Worm (Caenorhabditis elegans) whole organism, young adult: ENCODE results near the gene frpr-2.

Experiments used
- F22D6.2 ChIP-seq: sonication (generic microtip); optimal IDR thresholded peaks from 2 replicates; lab custom pipeline; 2016; ENCODE audit warnings: mild to moderate bottlenecking, missing genetic modification characterization, missing compliant biosample characterization
- F52B5.7 ChIP-seq: sonication (generic microtip); optimal IDR thresholded peaks from 2 replicates; lab custom pipeline; 2016; ENCODE audit warnings: mild to moderate bottlenecking, missing genetic modification characterization, missing compliant biosample characterization
- F55B11.4 ChIP-seq: sonication (generic microtip); optimal IDR thresholded peaks from 2 replicates; lab custom pipeline; 2016; ENCODE audit warnings: missing compliant biosample characterization, missing genetic modification characterization, borderline replicate concordance; ENCODE audit not compliant: insufficient read depth
- K11D2.4 ChIP-seq: fragments of 200-800 bp; sonication (Bioruptor generic); IDR thresholded peaks from 2 replicates; pipeline ENCODE4 v1.3.6; 2022; ENCODE audit warnings: missing genetic modification reagents, missing genetic modification characterization, missing compliant biosample characterization
- Y79H2A.3 ChIP-seq: fragments of 200-800 bp; sonication (Bioruptor generic); conservative IDR thresholded peaks from 2 replicates; pipeline ENCODE4 v1.3.6; 2022; ENCODE audit warnings: missing genetic modification reagents, missing genetic modification characterization, missing compliant biosample characterization
- aptf-2 ChIP-seq: fragments of 200-800 bp; sonication (Bioruptor generic); conservative IDR thresholded peaks from 2 replicates; pipeline ENCODE4 v1.3.6; 2022; ENCODE audit warnings: missing genetic modification reagents, missing genetic modification characterization, missing compliant biosample characterization
- ceh-100 ChIP-seq: fragments of 200-800 bp; sonication (Bioruptor generic); IDR thresholded peaks from 2 replicates; pipeline ENCODE4 v1.3.6; 2022; ENCODE audit warnings: missing genetic modification reagents, missing genetic modification characterization, missing compliant biosample characterization
- ceh-79 ChIP-seq: sonication (generic microtip); optimal IDR thresholded peaks from 2 replicates; lab custom pipeline; 2017; ENCODE audit warnings: mild to moderate bottlenecking, missing genetic modification characterization, missing compliant biosample characterization
- ceh-91 ChIP-seq: fragments of 200-800 bp; sonication (Bioruptor generic); IDR thresholded peaks from 2 replicates; pipeline ENCODE4 v1.3.6; 2022; ENCODE audit warnings: missing genetic modification reagents, missing genetic modification characterization, missing compliant biosample characterization
- die-1 ChIP-seq: sonication (generic microtip); optimal IDR thresholded peaks from 2 replicates; lab custom pipeline; 2016; ENCODE audit warnings: missing genotype, mild to moderate bottlenecking, missing genetic modification characterization, missing compliant biosample characterization
- dpff-1 ChIP-seq: sonication (generic microtip); optimal IDR thresholded peaks from 2 replicates; lab custom pipeline; 2017; ENCODE audit warnings: mild to moderate bottlenecking, missing genetic modification characterization, missing compliant biosample characterization
- efl-1 ChIP-seq: fragments of 150-350 bp; optimal IDR thresholded peaks from 2 replicates; lab custom pipeline; 2014; ENCODE audit warnings: missing biosample characterization, missing genetic modification reagents, missing genetic modification characterization
- egl-18 ChIP-seq: fragments of 200-800 bp; sonication (Bioruptor generic); IDR thresholded peaks from 2 replicates; pipeline ENCODE4 v1.3.6; 2022; ENCODE audit warnings: missing genetic modification reagents, missing genetic modification characterization, missing compliant biosample characterization
- egrh-3 ChIP-seq: fragments of 200-800 bp; sonication (Bioruptor generic); IDR thresholded peaks from 2 replicates; pipeline ENCODE4 v1.3.6; 2022; ENCODE audit warnings: missing genetic modification reagents, missing genetic modification characterization, missing compliant biosample characterization
- ekl-4 ChIP-seq: fragments of 200-800 bp; sonication (Bioruptor generic); IDR thresholded peaks from 2 replicates; pipeline ENCODE4 v1.3.6; 2022; ENCODE audit warnings: missing genetic modification reagents, missing genetic modification characterization, missing compliant biosample characterization
- him-1 ChIP-seq: sonication (generic microtip); optimal IDR thresholded peaks from 2 replicates; lab custom pipeline; 2016; ENCODE audit warnings: missing genotype, missing genetic modification reagents, missing genetic modification characterization, missing compliant biosample characterization
- hlh-12 ChIP-seq: sonication (generic microtip); optimal IDR thresholded peaks from 2 replicates; lab custom pipeline; 2016; ENCODE audit warnings: missing genetic modification characterization, missing compliant biosample characterization
- let-526 ChIP-seq: fragments of 200-800 bp; sonication (Bioruptor generic); IDR thresholded peaks from 2 replicates; pipeline ENCODE4 v1.3.6; 2022; ENCODE audit warnings: missing genetic modification reagents, missing genetic modification characterization, missing compliant biosample characterization
- lin-26 ChIP-seq: fragments of 200-800 bp; sonication (Bioruptor generic); IDR thresholded peaks from 2 replicates; pipeline ENCODE4 v1.3.6; 2022; ENCODE audit warnings: missing genetic modification reagents, missing genetic modification characterization, missing compliant biosample characterization
- lin-54 ChIP-seq: fragments of 200-800 bp; sonication (Bioruptor generic); optimal IDR thresholded peaks from 2 replicates; lab custom pipeline; 2018; ENCODE audit warnings: mild to moderate bottlenecking, missing genetic modification characterization, missing compliant biosample characterization
- lir-1 ChIP-seq: fragments of 200-800 bp; sonication (Bioruptor generic); conservative IDR thresholded peaks from 2 replicates; pipeline ENCODE4 v1.3.6; 2022; ENCODE audit warnings: missing genetic modification reagents, missing genetic modification characterization, missing compliant biosample characterization
- lsl-1 ChIP-seq: fragments of 200-800 bp; sonication (Bioruptor generic); optimal IDR thresholded peaks from 2 replicates; lab custom pipeline; 2018; ENCODE audit warnings: mild to moderate bottlenecking, missing genetic modification characterization, moderate library complexity, missing compliant biosample characterization
- madf-6 ChIP-seq: fragments of 200-800 bp; sonication (Bioruptor generic); IDR thresholded peaks from 2 replicates; pipeline ENCODE4 v1.3.6; 2022; ENCODE audit warnings: missing genetic modification reagents, missing genetic modification characterization, missing compliant biosample characterization
- madf-8 ChIP-seq: fragments of 200-800 bp; sonication (Bioruptor generic); conservative IDR thresholded peaks from 2 replicates; pipeline ENCODE4 v1.3.6; 2022; ENCODE audit warnings: missing genetic modification reagents, missing genetic modification characterization, missing compliant biosample characterization
- mel-28 ChIP-seq: sonication (generic microtip); optimal IDR thresholded peaks from 2 replicates; lab custom pipeline; 2016; ENCODE audit warnings: borderline replicate concordance, mild to moderate bottlenecking, missing genetic modification characterization, missing compliant biosample characterization
- nfyb-1 ChIP-seq: fragments of 200-800 bp; sonication (Bioruptor generic); IDR thresholded peaks from 2 replicates; pipeline ENCODE4 v1.3.6; 2022; ENCODE audit warnings: missing genetic modification reagents, missing genetic modification characterization, missing compliant biosample characterization
- nhr-179 ChIP-seq: sonication (generic microtip); optimal IDR thresholded peaks from 2 replicates; lab custom pipeline; 2016; ENCODE audit warnings: mild to moderate bottlenecking, missing genetic modification characterization, missing compliant biosample characterization
- nhr-27 ChIP-seq: fragments of 200-800 bp; sonication (Bioruptor generic); optimal IDR thresholded peaks from 2 replicates; lab custom pipeline; 2018; ENCODE audit warnings: mild to moderate bottlenecking, missing genetic modification characterization, moderate library complexity, missing compliant biosample characterization
- nhr-90 ChIP-seq: sonication (generic microtip); optimal IDR thresholded peaks from 2 replicates; lab custom pipeline; 2016; ENCODE audit warnings: missing genotype, mild to moderate bottlenecking, missing genetic modification characterization, missing compliant biosample characterization
- rec-8 ChIP-seq, 2 experiments: sonication (generic microtip); optimal IDR thresholded peaks; 2 replicates each; lab custom pipeline; 2016; ENCODE audit warnings: mild to moderate bottlenecking in 2 of 2, missing genetic modification characterization in 2 of 2, missing genetic modification reagents in 2 of 2, missing genotype in 2 of 2, missing biosample characterization in 1 of 2, missing compliant biosample characterization in 1 of 2, moderate library complexity in 1 of 2
- repo-1 ChIP-seq: sonication (generic microtip); optimal IDR thresholded peaks from 2 replicates; lab custom pipeline; 2017; ENCODE audit warnings: mild to moderate bottlenecking, missing genetic modification characterization, missing compliant biosample characterization
- rpc-1 ChIP-seq, 2 experiments: fragments of 150-350 bp in 1 of 2; sonication (generic microtip) in 1 of 2; optimal IDR thresholded peaks; 2 replicates each; lab custom pipeline; 2014 to 2018; ENCODE audit warnings: missing biosample characterization in 1 of 2, missing genetic modification characterization in 1 of 2, missing genetic modification reagents in 1 of 2, missing genotype in 1 of 2
- sdz-38 ChIP-seq: sonication (generic microtip); optimal IDR thresholded peaks from 2 replicates; lab custom pipeline; 2016; ENCODE audit warnings: missing genotype, missing genetic modification characterization, missing compliant biosample characterization
- sea-2 ChIP-seq: fragments of 200-800 bp; sonication (Bioruptor generic); IDR thresholded peaks from 2 replicates; pipeline ENCODE4 v1.3.6; 2022; ENCODE audit warnings: missing genetic modification characterization, missing compliant biosample characterization
- snpc-3.4 ChIP-seq: sonication (generic microtip); optimal IDR thresholded peaks from 2 replicates; lab custom pipeline; 2017; ENCODE audit warnings: missing genetic modification characterization, mild to moderate bottlenecking, missing compliant biosample characterization, antibody characterized with exemption, moderate library complexity, missing genotype, missing genetic modification reagents
- somi-1 ChIP-seq: fragments of 200-800 bp; sonication (Bioruptor generic); optimal IDR thresholded peaks from 2 replicates; lab custom pipeline; 2018; ENCODE audit warnings: mild to moderate bottlenecking, missing genetic modification characterization, missing compliant biosample characterization
- xnd-1 ChIP-seq: sonication (generic microtip); optimal IDR thresholded peaks from 2 replicates; lab custom pipeline; 2016; ENCODE audit warnings: missing genotype, missing genetic modification reagents, missing genetic modification characterization, missing compliant biosample characterization
- ztf-22 ChIP-seq: fragments of 200-800 bp; sonication (Bioruptor generic); optimal IDR thresholded peaks from 2 replicates; lab custom pipeline; 2018; ENCODE audit warnings: mild to moderate bottlenecking, missing genetic modification characterization, moderate library complexity, missing compliant biosample characterization
- ztf-3 ChIP-seq: fragments of 200-800 bp; sonication (Bioruptor generic); optimal IDR thresholded peaks from 2 replicates; lab custom pipeline; 2018; ENCODE audit warnings: mild to moderate bottlenecking, missing genetic modification characterization, missing compliant biosample characterization

Gene frpr-2

ce11 chrX:12943166-12943565, 22.1 kb upstream of the frpr-2 start, which contains the start of gene gmap-2:
gmap-2 (minus strand) TSS chrX:12943266.
- TF ChIP-seq xnd-1 (no peak), lin-54 (GFP tag; lab: Kevin White, UChicago) (no peak), rec-8 (tag; optimal IDR thresholded peaks at IDR 0.05; lab: Kevin White, UChicago) (no peak), madf-6 (GFP tag; lab: Robert Waterston, UW) (no peak), lir-1 (GFP tag; lab: Robert Waterston, UW) (no peak), egl-18 (GFP tag; lab: Robert Waterston, UW) (no peak), ztf-22 (GFP tag; lab: Kevin White, UChicago) (no peak), aptf-2 (GFP tag; lab: Robert Waterston, UW) (no peak), somi-1 (no peak), repo-1 (tag; lab: Kevin White, UChicago) (no peak), ztf-3 (no peak), nhr-27 (no peak), ceh-79 (tag; lab: Kevin White, UChicago) (no peak), let-526 (GFP tag; lab: Robert Waterston, UW) (no peak), him-1 (tag; lab: Kevin White, UChicago) (no peak)

ce11 chrX:12944661-12945060, 20.6 kb upstream of the frpr-2 start:
- TF ChIP-seq egrh-3 (GFP tag; lab: Robert Waterston, UW) (no peak), die-1 (tag; lab: Kevin White, UChicago) (no peak), xnd-1 (no peak), nhr-90 (tag; lab: Kevin White, UChicago) (no peak), ceh-100 (no peak), nhr-179 (tag; lab: Kevin White, UChicago) (no peak), dpff-1 (no peak), ceh-91 (GFP tag; lab: Robert Waterston, UW) (no peak), sea-2 (GFP tag; lab: Robert Waterston, UW) (no peak), sdz-38 (tag; lab: Kevin White, UChicago) (no peak), ekl-4 (GFP tag; lab: Robert Waterston, UW) (no peak), K11D2.4 (no peak), snpc-3.4 (no peak), rpc-1 (optimal IDR thresholded peaks at IDR 0.05; lab: Kevin White, UChicago) (no peak), rpc-1 (tag; optimal IDR thresholded peaks at IDR 0.05; lab: Kevin White, UChicago) (no peak), lsl-1 (GFP tag; lab: Kevin White, UChicago) (no peak), efl-1 (no peak), nfyb-1 (GFP tag; lab: Robert Waterston, UW) (no peak)

- TF ChIP-seq rec-8 (tag; optimal IDR thresholded peaks at IDR 0.05; lab: Kevin White, UChicago) (no peak), hlh-12 (tag; lab: Kevin White, UChicago) (no peak), Y79H2A.3 (GFP tag; lab: Robert Waterston, UW) (no peak), ceh-79 (tag; lab: Kevin White, UChicago) (no peak), ceh-91 (GFP tag; lab: Robert Waterston, UW) (no peak), egl-18 (GFP tag; lab: Robert Waterston, UW) (no peak), lin-26 (GFP tag; lab: Robert Waterston, UW) (no peak), egrh-3 (GFP tag; lab: Robert Waterston, UW) (no peak), efl-1 (no peak), madf-8 (GFP tag; lab: Robert Waterston, UW) (no peak), F22D6.2 (tag; lab: Kevin White, UChicago) (no peak), ztf-22 (GFP tag; lab: Kevin White, UChicago) (no peak), F52B5.7 (no peak), F55B11.4 (no peak), mel-28 (tag; lab: Kevin White, UChicago) (no peak), aptf-2 (GFP tag; lab: Robert Waterston, UW) (no peak)
Observed at ce11 chrX:12946533-12946932, 18.7 kb upstream of the frpr-2 start, which contains the start of gene C05E7.3. C05E7.3 (minus strand) TSS chrX:12946633.
